Worm (Caenorhabditis elegans): Measurements from ENCODE around the gene ucr-1.

Gene ucr-1

ce11 chrIII:5621236-5621635 is 29.3 kb downstream of the ucr-1 start:
- TF ChIP-seq ztf-29 (GFP tag; IDR thresholded peaks at IDR 0.05) = no peak
- peak; percentile 53 for TF ChIP-seq cog-1 (tag; optimal IDR thresholded peaks at IDR 0.05)
- no peak for TF ChIP-seq ztf-23 (GFP tag; IDR thresholded peaks at IDR 0.05)

ce11 chrIII:5622232-5623009 is 30.5 kb downstream of the ucr-1 start:
- TF ChIP-seq ztf-29 (GFP tag; IDR thresholded peaks at IDR 0.05) (no peak), cog-1 (tag; optimal IDR thresholded peaks at IDR 0.05) (no peak), T22C8.4 (GFP tag; IDR thresholded peaks at IDR 0.05) (no peak), ref-1 (GFP tag; conservative IDR thresholded peaks at IDR 0.05) (no peak), klf-2 (GFP tag; conservative IDR thresholded peaks at IDR 0.05) (no peak), ztf-23 (GFP tag; IDR thresholded peaks at IDR 0.05) (no peak), med-1 (GFP tag; optimal IDR thresholded peaks at IDR 0.05; ENCODE audit: insufficient read depth) (no peak), flt-1 (GFP tag; IDR thresholded peaks at IDR 0.05) (no peak), tab-1 (GFP tag; IDR thresholded peaks at IDR 0.05) (no peak)

ce11 chrIII:5623418-5623817 is 31.5 kb downstream of the ucr-1 start:
- TF ChIP-seq tab-1 (GFP tag; IDR thresholded peaks at IDR 0.05) (no peak), med-1 (GFP tag; optimal IDR thresholded peaks at IDR 0.05; ENCODE audit: insufficient read depth) (no peak), ztf-29 (GFP tag; IDR thresholded peaks at IDR 0.05) (no peak), T22C8.4 (GFP tag; IDR thresholded peaks at IDR 0.05) (no peak), ztf-23 (GFP tag; IDR thresholded peaks at IDR 0.05) (no peak), klf-2 (GFP tag; conservative IDR thresholded peaks at IDR 0.05) (no peak), cog-1 (tag; optimal IDR thresholded peaks at IDR 0.05) (no peak)

- TF ChIP-seq tab-1 (GFP tag; IDR thresholded peaks at IDR 0.05) = no peak
- TF ChIP-seq ztf-29 (GFP tag; IDR thresholded peaks at IDR 0.05) = no peak
- TF ChIP-seq ref-1 (GFP tag; conservative IDR thresholded peaks at IDR 0.05) = no peak
- no peak for TF ChIP-seq T22C8.4 (GFP tag; IDR thresholded peaks at IDR 0.05)
- no peak for TF ChIP-seq flt-1 (GFP tag; IDR thresholded peaks at IDR 0.05)
- TF ChIP-seq ztf-23 (GFP tag; IDR thresholded peaks at IDR 0.05) = no peak
- TF ChIP-seq cog-1 (tag; optimal IDR thresholded peaks at IDR 0.05) = no peak
- no peak for TF ChIP-seq med-1 (GFP tag; optimal IDR thresholded peaks at IDR 0.05; ENCODE audit: insufficient read depth)
- no peak for TF ChIP-seq klf-2 (GFP tag; conservative IDR thresholded peaks at IDR 0.05)
Measured at ce11 chrIII:5624835-5625234, 32.9 kb downstream of the ucr-1 start, which contains the start of gene daf-4. daf-4 (plus strand) TSS chrIII:5625135.

ce11 chrIII:5629225-5629624 is 37.3 kb downstream of the ucr-1 start:
- TF ChIP-seq cog-1 (tag; optimal IDR thresholded peaks at IDR 0.05) (no peak), ztf-29 (GFP tag; IDR thresholded peaks at IDR 0.05) (no peak), flt-1 (GFP tag; IDR thresholded peaks at IDR 0.05) (no peak)

ce11 chrIII:5630350-5630749 is 38.4 kb downstream of the ucr-1 start:
- TF ChIP-seq ref-1 (GFP tag; conservative IDR thresholded peaks at IDR 0.05) (no peak), ztf-29 (GFP tag; IDR thresholded peaks at IDR 0.05) (no peak), tab-1 (GFP tag; IDR thresholded peaks at IDR 0.05) (no peak), med-1 (GFP tag; optimal IDR thresholded peaks at IDR 0.05; ENCODE audit: insufficient read depth) (no peak), cog-1 (tag; optimal IDR thresholded peaks at IDR 0.05) (no peak), klf-2 (GFP tag; conservative IDR thresholded peaks at IDR 0.05) (no peak), ztf-23 (GFP tag; IDR thresholded peaks at IDR 0.05) (no peak), T22C8.4 (GFP tag; IDR thresholded peaks at IDR 0.05) (no peak), flt-1 (GFP tag; IDR thresholded peaks at IDR 0.05) (no peak)

- TF ChIP-seq tab-1 (GFP tag; IDR thresholded peaks at IDR 0.05) = no peak
- no peak for TF ChIP-seq flt-1 (GFP tag; IDR thresholded peaks at IDR 0.05)
- no peak for TF ChIP-seq med-1 (GFP tag; optimal IDR thresholded peaks at IDR 0.05; ENCODE audit: insufficient read depth)
- TF ChIP-seq T22C8.4 (GFP tag; IDR thresholded peaks at IDR 0.05) = no peak
- no peak for TF ChIP-seq ref-1 (GFP tag; conservative IDR thresholded peaks at IDR 0.05)
Measured at ce11 chrIII:5632426-5632976, 40.6 kb downstream of the ucr-1 start.

- no peak for TF ChIP-seq T22C8.4 (GFP tag; IDR thresholded peaks at IDR 0.05)
- TF ChIP-seq med-1 (GFP tag; optimal IDR thresholded peaks at IDR 0.05; ENCODE audit: insufficient read depth) = no peak
- TF ChIP-seq klf-2 (GFP tag; conservative IDR thresholded peaks at IDR 0.05) = no peak
- no peak for TF ChIP-seq cog-1 (tag; optimal IDR thresholded peaks at IDR 0.05)
- no peak for TF ChIP-seq ref-1 (GFP tag; conservative IDR thresholded peaks at IDR 0.05)
- no peak for TF ChIP-seq ztf-29 (GFP tag; IDR thresholded peaks at IDR 0.05)
Measured at ce11 chrIII:5634509-5634908, 42.6 kb downstream of the ucr-1 start.

- TF ChIP-seq ref-1 (GFP tag; conservative IDR thresholded peaks at IDR 0.05) = no peak
- TF ChIP-seq flt-1 (GFP tag; IDR thresholded peaks at IDR 0.05) = no peak
- no peak for TF ChIP-seq tab-1 (GFP tag; IDR thresholded peaks at IDR 0.05)
- no peak for TF ChIP-seq klf-2 (GFP tag; conservative IDR thresholded peaks at IDR 0.05)
- TF ChIP-seq med-1 (GFP tag; optimal IDR thresholded peaks at IDR 0.05; ENCODE audit: insufficient read depth) = no peak
Measured at ce11 chrIII:5635179-5635578, 43.2 kb downstream of the ucr-1 start, which contains the start of gene ckk-1. ckk-1 (plus strand) TSS chrIII:5635479.

- TF ChIP-seq ztf-23 (GFP tag; IDR thresholded peaks at IDR 0.05) (peak; percentile 55; the same call in 1 of the 2 replicates), tab-1 (GFP tag; IDR thresholded peaks at IDR 0.05) (peak; percentile 75; the same call in 1 of the 2 replicates), klf-2 (GFP tag; conservative IDR thresholded peaks at IDR 0.05) (peak; percentile 48; the same call in 1 of the 2 replicates), flt-1 (GFP tag; IDR thresholded peaks at IDR 0.05) (peak; percentile 82), T22C8.4 (GFP tag; IDR thresholded peaks at IDR 0.05) (0 out of 2 replicates have a peak, but pooled peaks have one; percentile 14)
Measured at ce11 chrIII:5637297-5637876, 45.5 kb downstream of the ucr-1 start.
